Fruit fly (Drosophila melanogaster) whole organism, pupa: ENCODE data around the gene CG8483.

ENCODE experiments used
- CG12605 ChIP-seq: fragments of 200-800 bp; sonication (Bioruptor generic); IDR thresholded peaks from 2 replicates; pipeline ENCODE4 v1.3.6; 2022; ENCODE audit warnings: missing biosample characterization, missing genetic modification characterization
- CG13204 ChIP-seq: fragments of 200-800 bp; sonication (Bioruptor generic); optimal IDR thresholded peaks from 2 replicates; lab custom pipeline; 2018; ENCODE audit warnings: missing biosample characterization, mild to moderate bottlenecking, missing genetic modification characterization, moderate library complexity
- CG14655 ChIP-seq: fragments of 200-800 bp; sonication (Bioruptor generic); optimal IDR thresholded peaks from 3 replicates; lab custom pipeline; 2017; ENCODE audit warnings: mild to moderate bottlenecking, missing biosample characterization, missing genetic modification reagents, missing genetic modification characterization
- CG34367 ChIP-seq: fragments of 200-800 bp; sonication (Bioruptor generic); optimal IDR thresholded peaks from 2 replicates; lab custom pipeline; 2018; ENCODE audit warnings: missing biosample characterization, mild to moderate bottlenecking, missing genetic modification characterization
- Ets98B ChIP-seq: fragments of 200-800 bp; sonication (Bioruptor generic); IDR thresholded peaks from 2 replicates; pipeline ENCODE4 v1.3.6; 2022; ENCODE audit warnings: missing biosample characterization, missing genetic modification characterization
- Snoo ChIP-seq: fragments of 200-800 bp; sonication (Bioruptor generic); optimal IDR thresholded peaks from 3 replicates; lab custom pipeline; 2017; ENCODE audit warnings: missing biosample characterization, mild to moderate bottlenecking, missing genetic modification characterization, inconsistent platforms

DNA sequence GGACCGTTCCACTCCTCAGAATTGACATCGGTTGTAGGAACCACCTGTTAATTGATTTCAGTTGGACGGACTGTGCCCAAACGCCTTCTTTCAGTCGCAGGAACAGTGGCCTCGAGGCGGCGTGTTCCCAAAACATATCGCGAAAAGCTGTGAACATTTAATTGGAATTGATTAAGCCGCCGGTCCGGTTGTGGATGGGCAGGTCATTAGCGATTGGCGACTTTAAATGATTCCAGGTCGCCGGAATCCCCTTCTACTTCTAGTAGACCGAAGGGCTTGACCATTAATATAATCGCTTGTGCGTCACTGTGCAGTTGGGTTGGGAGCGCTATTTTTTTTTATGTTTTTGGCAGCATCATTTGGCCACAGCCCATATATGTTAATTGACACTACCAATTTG, 7.6 kb upstream of the CG8483 start:
- TF ChIP-seq Snoo (tag; lab: Kevin White, UChicago) (no peak), CG12605 (no peak), CG14655 (GFP tag; lab: Kevin White, UChicago) (no peak), CG13204 (no peak), CG34367 (tag; lab: Kevin White, UChicago) (no peak), Ets98B (GFP tag; lab: Robert Waterston, UW) (no peak)
